Worm (Caenorhabditis elegans) whole organism, L4 larva: Measurements from ENCODE around the gene msd-4.

Experiments
- ceh-62 ChIP-seq: sonication (generic microtip); optimal IDR thresholded peaks from 2 replicates; lab custom pipeline; 2017; ENCODE audit warnings: missing biosample characterization, missing genetic modification characterization
- ceh-82 ChIP-seq: sonication (generic microtip); optimal IDR thresholded peaks from 2 replicates; lab custom pipeline; 2017; ENCODE audit warnings: missing biosample characterization, missing genetic modification characterization
- lin-1 ChIP-seq: fragments of 200-800 bp; sonication (Bioruptor generic); IDR thresholded peaks from 2 replicates; pipeline ENCODE4 v1.3.6; 2022; ENCODE audit warnings: missing genetic modification reagents, missing genetic modification characterization, missing compliant biosample characterization
- madf-9 ChIP-seq: fragments of 200-800 bp; sonication (Bioruptor generic); conservative IDR thresholded peaks from 2 replicates; pipeline ENCODE4 v1.3.6; 2022; ENCODE audit warnings: missing genetic modification reagents, missing genetic modification characterization, missing compliant biosample characterization
- nhr-237 ChIP-seq: sonication (generic microtip); optimal IDR thresholded peaks from 2 replicates; lab custom pipeline; 2017; ENCODE audit warnings: missing biosample characterization, missing genetic modification characterization
- nhr-41 ChIP-seq: fragments of 200-800 bp; sonication (Bioruptor generic); IDR thresholded peaks from 2 replicates; pipeline ENCODE4 v1.3.6; 2022; ENCODE audit warnings: missing genetic modification reagents, missing genetic modification characterization, missing compliant biosample characterization
- pha-4 ChIP-seq, 2 experiments: fragments of 150-350 bp in 1 of 2; fragments of 200-800 bp in 1 of 2; sonication (Bioruptor generic) in 1 of 2; IDR thresholded peaks in 1 of 2; optimal IDR thresholded peaks in 1 of 2; 2 replicates each; pipeline versions ENCODE4 v1.3.6 to Lab custom; 2014 to 2022; ENCODE audit warnings: missing genetic modification characterization in 2 of 2, missing genetic modification reagents in 2 of 2, missing biosample characterization in 1 of 2, missing compliant biosample characterization in 1 of 2
- sdz-12 ChIP-seq: fragments of 200-800 bp; sonication (Bioruptor generic); optimal IDR thresholded peaks from 2 replicates; lab custom pipeline; 2018; ENCODE audit warnings: mild to moderate bottlenecking, missing genetic modification characterization, missing compliant biosample characterization

DNA sequence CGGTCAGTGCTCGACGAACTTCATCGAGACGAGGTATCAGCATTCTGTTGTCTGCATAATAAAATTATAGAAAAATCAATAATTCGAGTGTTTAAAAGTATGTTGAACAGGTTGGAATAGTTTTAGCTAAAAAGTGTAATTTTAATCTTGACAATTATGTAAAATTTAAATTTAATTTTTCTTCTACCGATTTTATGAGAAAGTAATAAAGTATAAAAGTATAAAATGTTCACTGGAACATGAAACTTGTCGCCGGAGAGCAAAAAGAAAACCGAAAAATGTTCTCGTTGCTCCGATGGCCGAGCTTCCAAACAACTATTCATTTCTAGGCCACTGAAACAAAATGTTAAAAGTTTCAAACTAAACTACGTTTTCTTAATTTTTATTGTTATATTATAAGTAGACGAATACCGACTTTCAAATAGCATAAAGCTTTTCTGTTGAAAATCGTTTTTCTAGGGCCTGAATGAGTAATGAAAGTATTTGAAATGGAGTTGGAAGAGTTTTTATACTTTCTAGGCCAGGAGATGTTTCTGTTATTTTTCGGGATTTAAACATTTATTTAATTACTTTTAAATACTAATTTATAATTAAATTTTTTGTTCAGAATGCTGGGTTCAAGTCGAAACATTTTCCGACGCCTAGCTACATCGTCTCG is 6.7 kb downstream of the msd-4 start, which contains the start of the genes C35D10.10 and C35D10.5:
- TF ChIP-seq ceh-82 (no peak), madf-9 (GFP tag; lab: Robert Waterston, UW) (no peak), lin-1 (GFP tag; lab: Robert Waterston, UW) (no peak), pha-4 (GFP tag; IDR thresholded peaks at IDR 0.05; lab: Robert Waterston, UW) (no peak), pha-4 (tag; optimal IDR thresholded peaks at IDR 0.05; lab: Kevin White, UChicago) (no peak), ceh-62 (tag; lab: Kevin White, UChicago) (no peak), nhr-41 (GFP tag; lab: Robert Waterston, UW) (no peak), nhr-237 (tag; lab: Kevin White, UChicago) (no peak), sdz-12 (GFP tag; lab: Kevin White, UChicago) (no peak)
